Fruit fly (Drosophila melanogaster): ENCODE results near the gene dos.
A peak's percentile ranks its signal among the peaks of the same experiment; 100 is the strongest.

Gene dos

DNA sequence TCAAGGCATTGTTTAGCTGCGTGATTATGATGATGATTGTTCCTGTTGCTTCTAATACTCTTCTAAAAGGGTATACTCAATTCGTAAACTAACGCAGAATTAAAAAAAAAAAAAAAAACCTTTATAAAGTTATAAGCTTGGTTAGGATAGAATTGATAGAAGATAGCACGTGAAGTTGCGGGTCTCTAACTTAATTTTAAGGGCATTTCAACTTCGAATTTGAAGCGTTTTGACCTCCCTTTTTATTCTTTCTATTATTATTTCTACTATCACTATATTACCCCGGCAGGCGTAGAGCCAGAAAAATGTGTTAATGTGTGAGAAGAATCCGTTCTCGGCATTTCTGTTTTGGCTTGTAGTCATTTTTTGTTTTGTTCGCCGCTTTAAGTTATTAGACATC, 10.5 kb upstream of the dos start (continued):
- TF ChIP-seq Hmx (GFP tag; optimal IDR thresholded peaks at IDR 0.05) (no peak), CG11456 (GFP tag; IDR thresholded peaks at IDR 0.05) (peak; percentile 54; the same call in 1 of the 3 replicates), Dip3 (GFP tag; optimal IDR thresholded peaks at IDR 0.05) (peak; percentile 25), CG34422 (GFP tag; IDR thresholded peaks at IDR 0.05) (peak; percentile 50; the same call in 1 of the 3 replicates), NfI (GFP tag; optimal IDR thresholded peaks at IDR 0.05) (peak; percentile 61), CG1832 (GFP tag; optimal IDR thresholded peaks at IDR 0.05) (no peak), dan (GFP tag; IDR thresholded peaks at IDR 0.05) (no peak), CG11398 (GFP tag; optimal IDR thresholded peaks at IDR 0.05) (peak; percentile 44), org-1 (GFP tag; optimal IDR thresholded peaks at IDR 0.05) (peak; percentile 33), CG9215 (GFP tag; IDR thresholded peaks at IDR 0.05) (peak; percentile 8; the same call in 1 of the 2 replicates), nmo (GFP tag; optimal IDR thresholded peaks at IDR 0.05) (peak; percentile 79), CG3065 (GFP tag; optimal IDR thresholded peaks at IDR 0.05) (no peak), CG9876 (GFP tag; optimal IDR thresholded peaks at IDR 0.05) (no peak), Vsx1 (GFP tag; optimal IDR thresholded peaks at IDR 0.05) (peak; percentile 10), Fer1 (GFP tag; optimal IDR thresholded peaks at IDR 0.05) (peak; percentile 46), cad (GFP tag; optimal IDR thresholded peaks at IDR 0.05) (no peak), ttk (GFP tag; IDR thresholded peaks at IDR 0.05) (0 out of 2 replicates have a peak, but pooled peaks have one; percentile 28), CG3281 (GFP tag; optimal IDR thresholded peaks at IDR 0.05) (peak; percentile 54), ase (GFP tag; IDR thresholded peaks at IDR 0.05) (no peak), mirr (GFP tag; optimal IDR thresholded peaks at IDR 0.05) (no peak), CG30020 (tag; optimal IDR thresholded peaks at IDR 0.05) (peak; percentile 10), CG5953 (GFP tag; IDR thresholded peaks at IDR 0.05) (peak; percentile 57), unpg (GFP tag; optimal IDR thresholded peaks at IDR 0.05) (peak; percentile 65), prd (optimal IDR thresholded peaks at IDR 0.05) (no peak), prd (GFP tag; IDR thresholded peaks at IDR 0.05) (peak; percentile 47; the same call in 2 of the 3 replicates), CG10321 (GFP tag; IDR thresholded peaks at IDR 0.05) (no peak), dimm (GFP tag; IDR thresholded peaks at IDR 0.05) (peak; percentile 30; the same call in 1 of the 2 replicates), tin (GFP tag; optimal IDR thresholded peaks at IDR 0.05) (peak; percentile 68), CG17912 (GFP tag; optimal IDR thresholded peaks at IDR 0.05) (no peak), Hr3 (GFP tag; optimal IDR thresholded peaks at IDR 0.05) (peak; percentile 64), CG12071 (GFP tag; optimal IDR thresholded peaks at IDR 0.05) (peak; percentile 5), Med (GFP tag) (peak; percentile 92), Taf1 (GFP tag; IDR thresholded peaks at IDR 0.05) (no peak), tgo (GFP tag; IDR thresholded peaks at IDR 0.05) (peak; percentile 53), kah (GFP tag; optimal IDR thresholded peaks at IDR 0.05) (no peak), CG3163 (GFP tag; optimal IDR thresholded peaks at IDR 0.05) (peak; percentile 22), CG12769 (tag; optimal IDR thresholded peaks at IDR 0.05) (no peak), Kr (GFP tag; optimal IDR thresholded peaks at IDR 0.05) (no peak), Hmr (GFP tag; optimal IDR thresholded peaks at IDR 0.05) (peak; percentile 44), CG32532 (GFP tag; IDR thresholded peaks at IDR 0.05) (peak; percentile 72), tll (GFP tag; optimal IDR thresholded peaks at IDR 0.05) (no peak), pnt (GFP tag; optimal IDR thresholded peaks at IDR 0.05) (peak; percentile 14), bbx (GFP tag; IDR thresholded peaks at IDR 0.05; ENCODE audit: partially characterized antibody) (no peak), twi (tag; optimal IDR thresholded peaks at IDR 0.05) (peak; percentile 46), CG1792 (GFP tag; optimal IDR thresholded peaks at IDR 0.05) (no peak), Sox102F (GFP tag; optimal IDR thresholded peaks at IDR 0.05) (peak; percentile 79), Awh (GFP tag; IDR thresholded peaks at IDR 0.05) (no peak), CG18599 (GFP tag; optimal IDR thresholded peaks at IDR 0.05) (peak; percentile 56), gsb-n (tag; optimal IDR thresholded peaks at IDR 0.05) (peak; percentile 67), E2f2 (GFP tag; IDR thresholded peaks at IDR 0.05) (peak; percentile 32; the same call in 1 of the 2 replicates), MESR4 (GFP tag; optimal IDR thresholded peaks at IDR 0.05) (no peak)
